Worm (Caenorhabditis elegans) whole organism, early embryonic: ENCODE measurements around the gene unc-41.

ENCODE experiments used
- B0310.2 ChIP-seq: sonication (generic microtip); optimal IDR thresholded peaks from 2 replicates; lab custom pipeline; 2016; ENCODE audit warnings: mild to moderate bottlenecking, missing genetic modification characterization, missing compliant biosample characterization
- F13C5.2 ChIP-seq: sonication (generic microtip); optimal IDR thresholded peaks from 2 replicates; lab custom pipeline; 2017; ENCODE audit warnings: mild to moderate bottlenecking, missing genetic modification characterization, inconsistent platforms, missing compliant biosample characterization
- aly-1 ChIP-seq: sonication (generic microtip); optimal IDR thresholded peaks from 2 replicates; lab custom pipeline; 2016; ENCODE audit warnings: missing genetic modification characterization, missing compliant biosample characterization
- ama-1 ChIP-seq: fragments of 150-350 bp; optimal IDR thresholded peaks from 2 replicates; lab custom pipeline; 2014
- ceh-13 ChIP-seq: fragments of 200-800 bp; sonication (Bioruptor generic); optimal IDR thresholded peaks from 2 replicates; lab custom pipeline; 2018; ENCODE audit warnings: mild to moderate bottlenecking, missing genetic modification characterization, missing compliant biosample characterization
- ceh-36 ChIP-seq: sonication (generic microtip); optimal IDR thresholded peaks from 2 replicates; lab custom pipeline; 2016; ENCODE audit warnings: missing genetic modification characterization, inconsistent platforms, missing compliant biosample characterization
- ets-7 ChIP-seq: sonication (generic microtip); optimal IDR thresholded peaks from 2 replicates; lab custom pipeline; 2016; ENCODE audit warnings: missing genotype, missing genetic modification characterization, missing compliant biosample characterization
- flt-1 ChIP-seq: fragments of 200-800 bp; sonication (Bioruptor generic); IDR thresholded peaks from 2 replicates; pipeline ENCODE4 v1.3.6; 2022; ENCODE audit warnings: missing genetic modification characterization, missing compliant biosample characterization
- hmbx-1 ChIP-seq: sonication (generic microtip); optimal IDR thresholded peaks from 2 replicates; lab custom pipeline; 2016; ENCODE audit warnings: mild to moderate bottlenecking, missing genetic modification characterization, missing compliant biosample characterization
- hmg-4 ChIP-seq: fragments of 200-800 bp; sonication (Bioruptor generic); optimal IDR thresholded peaks from 2 replicates; lab custom pipeline; 2018; ENCODE audit warnings: mild to moderate bottlenecking, missing genetic modification characterization, missing compliant biosample characterization
- hnd-1 ChIP-seq: sonication (generic microtip); optimal IDR thresholded peaks from 2 replicates; lab custom pipeline; 2016; ENCODE audit warnings: missing genetic modification characterization, missing compliant biosample characterization
- pes-1 ChIP-seq: fragments of 200-800 bp; sonication (Bioruptor generic); IDR thresholded peaks from 2 replicates; pipeline ENCODE4 v1.3.6; 2022; ENCODE audit warnings: missing genetic modification reagents, missing genetic modification characterization, missing compliant biosample characterization
- scrt-1 ChIP-seq: fragments of 200-800 bp; sonication (Bioruptor generic); IDR thresholded peaks from 2 replicates; pipeline ENCODE4 v1.3.6; 2022; ENCODE audit warnings: missing genetic modification characterization, missing compliant biosample characterization
- sea-1 ChIP-seq: fragments of 200-800 bp; sonication (Bioruptor generic); conservative IDR thresholded peaks from 2 replicates; pipeline ENCODE4 v1.3.6; 2022; ENCODE audit warnings: missing genetic modification characterization, missing compliant biosample characterization
- tbx-11 ChIP-seq: fragments of 200-800 bp; sonication (Bioruptor generic); IDR thresholded peaks from 2 replicates; pipeline ENCODE4 v1.3.6; 2022; ENCODE audit warnings: missing genetic modification characterization, missing compliant biosample characterization
- tbx-37 ChIP-seq: fragments of 200-800 bp; sonication (Bioruptor generic); conservative IDR thresholded peaks from 2 replicates; pipeline ENCODE4 v1.3.6; 2022; ENCODE audit warnings: missing genetic modification reagents, missing genetic modification characterization, missing compliant biosample characterization
- tra-4 ChIP-seq: sonication (generic microtip); optimal IDR thresholded peaks from 2 replicates; lab custom pipeline; 2017; ENCODE audit warnings: missing genetic modification characterization, missing compliant biosample characterization

unc-41 gene

DNA sequence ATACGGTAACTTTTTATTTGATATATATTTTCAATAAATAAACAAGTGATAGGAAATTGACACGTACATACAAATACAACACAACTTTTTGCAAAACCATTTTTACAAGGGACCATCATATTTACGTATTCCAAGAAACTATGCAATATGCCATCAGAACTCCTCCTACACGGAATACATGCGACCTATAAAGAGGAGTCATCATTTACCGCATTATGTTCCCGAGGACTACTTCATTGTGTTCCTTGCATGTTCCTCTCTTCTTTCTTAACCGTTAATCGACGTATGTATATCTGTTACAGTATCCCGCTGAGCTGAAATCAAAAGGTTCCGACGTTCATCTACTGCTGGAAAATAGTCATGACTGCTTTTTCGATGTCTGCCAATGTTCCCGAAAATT, 57.6 kb downstream of the unc-41 start, which contains the start of gene C50H2.5:
TSS of gene C50H2.5 (plus strand) at position 301 of the 400 bp plus-strand sequence.
- no peak for TF ChIP-seq ceh-13 (GFP tag; lab: Kevin White, UChicago)
- no peak for TF ChIP-seq sea-1 (GFP tag; lab: Robert Waterston, UW)
- no peak for TF ChIP-seq F13C5.2 (tag; lab: Kevin White, UChicago)
- TF ChIP-seq aly-1 (tag; lab: Kevin White, UChicago): no peak
- no peak for TF ChIP-seq tbx-11
- no peak for TF ChIP-seq ceh-36 (tag; lab: Kevin White, UChicago)

DNA sequence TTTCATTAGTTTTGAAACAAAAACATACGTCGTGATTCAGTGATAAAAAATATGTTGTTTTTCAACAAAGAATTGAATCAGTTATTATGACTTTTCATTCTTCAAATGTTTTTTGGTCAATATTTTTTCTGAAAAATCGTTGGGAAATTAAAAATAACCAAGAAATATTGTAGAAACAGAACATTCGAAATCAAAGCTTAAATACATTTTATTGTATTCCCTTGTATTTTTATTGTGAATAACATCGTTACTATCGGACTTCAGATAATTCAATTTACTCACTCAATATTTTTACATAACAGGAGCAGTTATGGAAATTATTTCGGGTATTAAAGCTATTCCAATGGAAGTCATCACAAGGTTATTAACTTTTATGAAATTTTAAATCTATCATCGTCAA, 59.4 kb downstream of the unc-41 start, which contains the start of gene C50H2.4:
TSS of gene C50H2.4 (plus strand) at position 301 of the 400 bp plus-strand sequence.
- TF ChIP-seq pes-1: no peak
- TF ChIP-seq hmbx-1 (tag; lab: Kevin White, UChicago): no peak
- TF ChIP-seq ceh-36 (tag; lab: Kevin White, UChicago): no peak
- no peak for TF ChIP-seq B0310.2 (tag; lab: Kevin White, UChicago)
- no peak for TF ChIP-seq tbx-11
- TF ChIP-seq ets-7 (tag; lab: Kevin White, UChicago): no peak
- no peak for TF ChIP-seq aly-1 (tag; lab: Kevin White, UChicago)
- no peak for TF ChIP-seq tra-4
- no peak for TF ChIP-seq hnd-1 (tag; lab: Kevin White, UChicago)
- no peak for TF ChIP-seq ama-1 (lab: Kevin White, UChicago)
- TF ChIP-seq tbx-37 (GFP tag; lab: Robert Waterston, UW): no peak
- TF ChIP-seq flt-1: no peak
- TF ChIP-seq sea-1 (GFP tag; lab: Robert Waterston, UW): no peak
- no peak for TF ChIP-seq ceh-13 (GFP tag; lab: Kevin White, UChicago)
- no peak for TF ChIP-seq scrt-1
- TF ChIP-seq hmg-4 (GFP tag; lab: Kevin White, UChicago): no peak
